Worm (Caenorhabditis elegans): ENCODE measurements around the gene F40G12.9.

ce11 chrV:14267326-14267942, 15.0 kb upstream of the F40G12.9 start:
- no peak for TF ChIP-seq snpc-4 (tag; optimal IDR thresholded peaks at IDR 0.05)
- no peak for TF ChIP-seq lin-13 (tag; optimal IDR thresholded peaks at IDR 0.05)
- TF ChIP-seq ztf-11 (tag; optimal IDR thresholded peaks at IDR 0.05) = no peak
- TF ChIP-seq cnd-1 (tag; optimal IDR thresholded peaks at IDR 0.05) = no peak
- no peak for TF ChIP-seq unc-62 (GFP tag; optimal IDR thresholded peaks at IDR 0.05)
- no peak for TF ChIP-seq unc-39 (tag; optimal IDR thresholded peaks at IDR 0.05)
- TF ChIP-seq mab-5 (tag; optimal IDR thresholded peaks at IDR 0.05) = no peak
- no peak for TF ChIP-seq ces-1 (GFP tag; optimal IDR thresholded peaks at IDR 0.05)
- no peak for TF ChIP-seq sptf-1 (tag; optimal IDR thresholded peaks at IDR 0.05)
- no peak for TF ChIP-seq mep-1 (tag; optimal IDR thresholded peaks at IDR 0.05)
